Worm (Caenorhabditis elegans): ENCODE measurements around the gene rad-23.

DNA sequence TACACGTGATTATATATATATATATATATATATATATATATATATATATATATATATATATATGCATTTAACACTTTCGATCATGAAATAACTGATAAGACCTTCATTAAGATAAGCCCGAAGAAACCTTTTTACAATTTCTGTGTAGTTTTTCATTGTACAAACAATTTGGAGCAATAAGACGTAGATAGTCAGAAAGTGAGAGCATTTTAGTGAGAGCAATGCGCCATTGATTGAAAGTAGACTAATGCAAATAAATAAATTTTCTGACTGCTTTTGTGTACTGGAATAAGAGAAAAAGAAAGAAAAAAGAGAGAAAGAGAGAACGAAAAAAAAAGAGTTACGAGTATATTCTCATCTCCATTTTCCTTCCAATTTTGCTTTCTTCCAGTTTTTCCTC lies 47.9 kb downstream of the rad-23 start:
- TF ChIP-seq W03F9.2 (tag; optimal IDR thresholded peaks at IDR 0.05): no peak
- no peak for TF ChIP-seq him-1 (tag; optimal IDR thresholded peaks at IDR 0.05)
- TF ChIP-seq dao-5 (tag; optimal IDR thresholded peaks at IDR 0.05): no peak

All from whole organism, L4/young adult.